Fruit fly (Drosophila melanogaster) whole organism, embryonic: ENCODE data around the gene mthl2.

Experiments
- Awh ChIP-seq: fragments of 200-800 bp; sonication (Bioruptor generic); IDR thresholded peaks from 2 replicates; pipeline ENCODE4, ENCODE4 v1.3.6; 2022; ENCODE audit warnings: missing biosample characterization, missing genetic modification characterization
- Bgb ChIP-seq: fragments of 200-800 bp; sonication (Bioruptor generic); IDR thresholded peaks from 2 replicates; pipeline ENCODE4 v1.3.6; 2022; ENCODE audit warnings: missing biosample characterization, missing genetic modification characterization; ENCODE audit not compliant: partially characterized antibody
- CG10209 ChIP-seq: fragments of 200-800 bp; sonication (Bioruptor generic); optimal IDR thresholded peaks from 3 replicates; lab custom pipeline; 2017; ENCODE audit warnings: missing biosample characterization, mild to moderate bottlenecking, missing genetic modification characterization, missing genetic modification reagents
- CG10321 ChIP-seq: fragments of 200-800 bp; sonication (Bioruptor generic); IDR thresholded peaks from 2 replicates; pipeline ENCODE4 v1.3.6; 2022; ENCODE audit warnings: missing biosample characterization, missing genetic modification characterization
- CG10543 ChIP-seq: fragments of 200-800 bp; sonication (Bioruptor generic); optimal IDR thresholded peaks from 3 replicates; lab custom pipeline; 2017; ENCODE audit warnings: missing biosample characterization, mild to moderate bottlenecking, missing genetic modification characterization, moderate library complexity
- CG10565 ChIP-seq: fragments of 200-800 bp; sonication (Bioruptor generic); optimal IDR thresholded peaks from 3 replicates; lab custom pipeline; 2016; ENCODE audit warnings: missing biosample characterization, mild to moderate bottlenecking, missing genetic modification characterization
- CG11695 ChIP-seq: fragments of 200-800 bp; sonication (Bioruptor generic); IDR thresholded peaks from 3 replicates; pipeline ENCODE4 v1.3.6; 2022; ENCODE audit warnings: missing biosample characterization, missing genetic modification characterization
- CG13296 ChIP-seq: fragments of 200-800 bp; sonication (Bioruptor generic); optimal IDR thresholded peaks from 3 replicates; lab custom pipeline; 2018; ENCODE audit warnings: missing biosample characterization, mild to moderate bottlenecking, missing genetic modification characterization
- CG13624 ChIP-seq: fragments of 200-800 bp; sonication (Bioruptor generic); optimal IDR thresholded peaks from 2 replicates; lab custom pipeline; 2016; ENCODE audit warnings: missing biosample characterization, missing genetic modification characterization
- CG14965 ChIP-seq: fragments of 200-800 bp; sonication (Bioruptor generic); optimal IDR thresholded peaks from 2 replicates; lab custom pipeline; 2016; ENCODE audit warnings: missing biosample characterization, missing genetic modification characterization, borderline replicate concordance
- CG15479 ChIP-seq: fragments of 200-800 bp; sonication (Bioruptor generic); optimal IDR thresholded peaks from 3 replicates; lab custom pipeline; 2019; ENCODE audit warnings: missing biosample characterization, mild to moderate bottlenecking, missing genetic modification characterization, moderate library complexity
- CG1602 ChIP-seq: fragments of 200-800 bp; sonication (Bioruptor generic); optimal IDR thresholded peaks from 3 replicates; lab custom pipeline; 2016; ENCODE audit warnings: missing biosample characterization, missing genetic modification characterization
- CG16863 ChIP-seq: fragments of 200-800 bp; sonication (Bioruptor generic); optimal IDR thresholded peaks from 3 replicates; lab custom pipeline; 2016; ENCODE audit warnings: missing biosample characterization, missing genetic modification characterization
- CG17912 ChIP-seq: fragments of 200-800 bp; sonication (Bioruptor generic); optimal IDR thresholded peaks from 2 replicates; lab custom pipeline; 2018; ENCODE audit warnings: missing biosample characterization, mild to moderate bottlenecking, missing genetic modification characterization
- CG2199 ChIP-seq: fragments of 200-800 bp; sonication (Bioruptor generic); IDR thresholded peaks from 3 replicates; pipeline ENCODE4 v1.3.6; 2022; ENCODE audit warnings: missing biosample characterization, missing genetic modification characterization
- CG30431 ChIP-seq: fragments of 200-800 bp; sonication (Bioruptor generic); optimal IDR thresholded peaks from 2 replicates; lab custom pipeline; 2017; ENCODE audit warnings: missing biosample characterization, missing genetic modification characterization
- CG3163 ChIP-seq: fragments of 200-800 bp; sonication (Bioruptor generic); optimal IDR thresholded peaks from 3 replicates; lab custom pipeline; 2016; ENCODE audit warnings: missing biosample characterization, missing genetic modification characterization
- CG5180 ChIP-seq: fragments of 200-800 bp; sonication (Bioruptor generic); optimal IDR thresholded peaks from 3 replicates; lab custom pipeline; 2017; ENCODE audit warnings: missing biosample characterization, missing genetic modification characterization, mild to moderate bottlenecking, moderate library complexity, missing genetic modification reagents
- CG7839 ChIP-seq: fragments of 200-800 bp; sonication (Bioruptor generic); optimal IDR thresholded peaks from 3 replicates; lab custom pipeline; 2018; ENCODE audit warnings: missing biosample characterization, mild to moderate bottlenecking, missing genetic modification characterization, moderate library complexity
- CG8388 ChIP-seq: fragments of 200-800 bp; sonication (Bioruptor generic); optimal IDR thresholded peaks from 2 replicates; lab custom pipeline; 2019; ENCODE audit warnings: missing biosample characterization, mild to moderate bottlenecking, missing genetic modification characterization, moderate library complexity
- CG9876 ChIP-seq: fragments of 200-800 bp; sonication (Bioruptor generic); optimal IDR thresholded peaks from 2 replicates; lab custom pipeline; 2016; ENCODE audit warnings: missing biosample characterization, missing genetic modification characterization
- CHES-1-like ChIP-seq: fragments of 200-800 bp; sonication (Bioruptor generic); optimal IDR thresholded peaks from 2 replicates; lab custom pipeline; 2016; ENCODE audit warnings: missing biosample characterization, missing genetic modification characterization
- CTCF ChIP-seq: fragments of 200-800 bp; sonication (Bioruptor generic); optimal IDR thresholded peaks from 2 replicates; lab custom pipeline; 2017; ENCODE audit warnings: missing biosample characterization, mild to moderate bottlenecking, missing genetic modification characterization, moderate library complexity
- Camta ChIP-seq: fragments of 200-800 bp; sonication (Bioruptor generic); optimal IDR thresholded peaks from 2 replicates; lab custom pipeline; 2016; ENCODE audit warnings: missing biosample characterization, missing genetic modification characterization
- Deaf1 ChIP-seq: fragments of 200-800 bp; optimal IDR thresholded peaks from 3 replicates; lab custom pipeline; 2019; ENCODE audit warnings: missing biosample characterization, mild to moderate bottlenecking, missing genetic modification characterization, moderate library complexity
- Elba2 ChIP-seq: fragments of 200-800 bp; sonication (Bioruptor generic); optimal IDR thresholded peaks from 3 replicates; lab custom pipeline; 2016; ENCODE audit warnings: missing biosample characterization, missing genetic modification characterization
- HLH3B ChIP-seq: fragments of 200-800 bp; sonication (Bioruptor generic); IDR thresholded peaks from 2 replicates; pipeline ENCODE4 v1.3.6; 2022; ENCODE audit warnings: missing biosample characterization, missing genetic modification characterization
- Hr51 ChIP-seq, 2 experiments: fragments of 200-800 bp; sonication (Bioruptor generic); optimal IDR thresholded peaks; 2 replicates in 1 of 2; 3 replicates in 1 of 2; lab custom pipeline; 2016 to 2018; ENCODE audit warnings: missing biosample characterization in 2 of 2, missing genetic modification characterization in 2 of 2, mild to moderate bottlenecking in 1 of 2, moderate library complexity in 1 of 2
- Hr78 ChIP-seq, 2 experiments: fragments of 200-800 bp in 1 of 2; fragments of >200 bp in 1 of 2; sonication (Bioruptor generic) in 1 of 2; optimal IDR thresholded peaks; 2 replicates each; lab custom pipeline; 2017 to 2019; ENCODE audit warnings: missing biosample characterization in 2 of 2, missing genetic modification characterization in 2 of 2, mild to moderate bottlenecking in 1 of 2, moderate library complexity in 1 of 2
- Hsf ChIP-seq: fragments of 200-800 bp; sonication (Bioruptor generic); optimal IDR thresholded peaks from 3 replicates; lab custom pipeline; 2016; ENCODE audit warnings: missing biosample characterization, missing genetic modification characterization
- Jarid2 ChIP-seq: fragments of 200-800 bp; sonication (Bioruptor generic); optimal IDR thresholded peaks from 3 replicates; lab custom pipeline; 2017; ENCODE audit warnings: mild to moderate bottlenecking, missing biosample characterization, missing genetic modification reagents, missing genetic modification characterization
- MESR4 ChIP-seq: fragments of 200-800 bp; sonication (Bioruptor generic); optimal IDR thresholded peaks from 2 replicates; lab custom pipeline; 2018; ENCODE audit warnings: missing biosample characterization, mild to moderate bottlenecking, missing genetic modification characterization, moderate library complexity
- NC2β ChIP-seq: fragments of 200-800 bp; sonication (Bioruptor generic); optimal IDR thresholded peaks from 2 replicates; lab custom pipeline; 2016; ENCODE audit warnings: missing biosample characterization, missing genetic modification characterization
- NFAT ChIP-seq: fragments of 200-800 bp; sonication (Bioruptor generic); IDR thresholded peaks from 2 replicates; pipeline ENCODE4 v1.3.6; 2022; ENCODE audit warnings: missing biosample characterization, missing genetic modification characterization
- Opbp ChIP-seq: fragments of 200-800 bp; sonication (Bioruptor generic); IDR thresholded peaks from 3 replicates; pipeline ENCODE4 v1.3.6; 2022; ENCODE audit warnings: missing biosample characterization, missing genetic modification characterization; ENCODE audit not compliant: partially characterized antibody
- Rx ChIP-seq: fragments of 200-800 bp; sonication (Bioruptor generic); IDR thresholded peaks from 2 replicates; pipeline ENCODE4 v1.3.6; 2022; ENCODE audit warnings: missing biosample characterization, missing genetic modification characterization
- Stat92E ChIP-seq, 3 experiments: fragments of >200 bp in 2 of 3; fragments of 200-800 bp in 1 of 3; sonication (Bioruptor generic) in 1 of 3; optimal IDR thresholded peaks; 2 replicates each; lab custom pipeline; 2017 to 2019; ENCODE audit warnings: missing biosample characterization in 3 of 3, missing genetic modification characterization in 3 of 3, mild to moderate bottlenecking in 1 of 3, moderate library complexity in 1 of 3
- amos ChIP-seq: fragments of 200-800 bp; sonication (Bioruptor generic); IDR thresholded peaks from 2 replicates; pipeline ENCODE4 v1.3.6; 2022; ENCODE audit warnings: missing biosample characterization, missing genetic modification characterization; ENCODE audit not compliant: partially characterized antibody
- dimm ChIP-seq: fragments of 200-800 bp; sonication (Bioruptor generic); IDR thresholded peaks from 2 replicates; pipeline ENCODE4 v1.3.6; 2022; ENCODE audit warnings: missing biosample characterization, missing genetic modification characterization
- dm ChIP-seq: fragments of 200-800 bp; sonication (Bioruptor generic); optimal IDR thresholded peaks from 3 replicates; lab custom pipeline; 2016; ENCODE audit warnings: missing biosample characterization, missing genetic modification characterization
- gcm2 ChIP-seq: fragments of 200-800 bp; sonication (Bioruptor generic); optimal IDR thresholded peaks from 2 replicates; lab custom pipeline; 2016; ENCODE audit warnings: missing biosample characterization, missing genetic modification characterization
- gfzf ChIP-seq: fragments of 200-800 bp; sonication (Bioruptor generic); optimal IDR thresholded peaks from 2 replicates; lab custom pipeline; 2016; ENCODE audit warnings: missing biosample characterization, mild to moderate bottlenecking, missing genetic modification characterization, moderate library complexity
- ken ChIP-seq: fragments of 200-800 bp; sonication (Bioruptor generic); IDR thresholded peaks from 3 replicates; pipeline ENCODE4 v1.3.6; 2022; ENCODE audit warnings: missing biosample characterization, missing genetic modification characterization
- kni ChIP-seq: fragments of 200-800 bp; sonication (Bioruptor generic); optimal IDR thresholded peaks from 3 replicates; lab custom pipeline; 2017; ENCODE audit warnings: mild to moderate bottlenecking, missing biosample characterization, missing genetic modification reagents, missing genetic modification characterization
- oc ChIP-seq: fragments of 200-800 bp; sonication (Bioruptor generic); optimal IDR thresholded peaks from 2 replicates; lab custom pipeline; 2018; ENCODE audit warnings: missing biosample characterization, mild to moderate bottlenecking, missing genetic modification characterization, moderate library complexity
- pho ChIP-seq: fragments of 200-800 bp; sonication (Bioruptor generic); optimal IDR thresholded peaks from 2 replicates; lab custom pipeline; 2016; ENCODE audit warnings: missing biosample characterization, missing genetic modification characterization
- sd ChIP-seq: fragments of 200-800 bp; sonication (Bioruptor generic); optimal IDR thresholded peaks from 3 replicates; lab custom pipeline; 2018; ENCODE audit warnings: missing biosample characterization, mild to moderate bottlenecking, missing genetic modification characterization, moderate library complexity
- zen ChIP-seq: fragments of 200-800 bp; sonication (Bioruptor generic); optimal IDR thresholded peaks from 3 replicates; lab custom pipeline; 2018; ENCODE audit warnings: missing biosample characterization, mild to moderate bottlenecking, missing genetic modification characterization, moderate library complexity

mthl2 gene

DNA sequence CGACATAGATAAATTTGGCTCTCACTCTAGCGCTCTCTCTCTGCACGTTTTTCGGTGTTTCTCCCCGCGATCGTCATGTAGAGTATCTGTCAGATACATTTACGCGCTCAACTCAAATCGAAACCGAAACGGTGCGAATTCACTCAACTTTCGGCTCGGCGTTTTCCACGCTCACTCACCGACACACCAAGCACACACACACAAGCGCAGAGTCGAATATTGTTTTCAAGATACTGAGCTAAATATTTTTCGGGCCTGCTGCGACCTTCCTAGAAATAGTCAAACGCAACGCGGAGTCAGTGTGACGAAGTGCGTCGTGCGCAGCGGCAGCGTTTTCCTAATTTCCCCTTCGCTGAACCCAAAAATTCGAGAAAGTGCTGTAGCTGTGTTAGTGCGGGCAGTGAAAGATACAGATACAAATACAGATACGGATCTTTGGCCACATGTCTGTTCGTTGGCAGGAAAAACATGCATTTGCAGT, 49.9 kb downstream of the mthl2 start, which contains the start of gene lin-28 (continued):
- TF ChIP-seq CG30431 (GFP tag; lab: Kevin White, UChicago) (no peak), CG8388 (GFP tag; lab: Kevin White, UChicago) (no peak), NFAT (GFP tag; lab: Robert Waterston, UW) (peak; percentile 37; the same call in 1 of the 2 replicates), CG10209 (GFP tag; lab: Kevin White, UChicago) (no peak), Hsf (peak; percentile 19), dimm (GFP tag; lab: Robert Waterston, UW) (no peak), pho (GFP tag; lab: Kevin White, UChicago) (no peak), Deaf1 (peak; percentile 88), gcm2 (peak; percentile 4), zen (tag; lab: Kevin White, UChicago) (peak; percentile 22), Awh (GFP tag; lab: Robert Waterston, UW) (0 out of 2 replicates have a peak, but pooled peaks have one; percentile 41), Hr78 (GFP tag; optimal IDR thresholded peaks at IDR 0.05; lab: Kevin White, UChicago) (peak in 1 of 2 experiments; percentile 44), ken (GFP tag; lab: Robert Waterston, UW) (0 out of 3 replicates have a peak, but pooled peaks have one; percentile 15), HLH3B (GFP tag; lab: Robert Waterston, UW) (peak; percentile 20; the same call in 1 of the 2 replicates), amos (GFP tag; lab: Robert Waterston, UW) (peak; percentile 67; the same call in 1 of the 2 replicates), CG15479 (GFP tag; lab: Kevin White, UChicago) (peak; percentile 57), Opbp (peak; percentile 62; the same call in 2 of the 3 replicates), Elba2 (no peak), CG2199 (GFP tag; lab: Robert Waterston, UW) (peak; percentile 93), CG10543 (GFP tag; lab: Kevin White, UChicago) (peak; percentile 85), CG11695 (GFP tag; lab: Robert Waterston, UW) (no peak), CG16863 (GFP tag; lab: Kevin White, UChicago) (peak; percentile 5), dm (GFP tag; lab: Kevin White, UChicago) (peak; percentile 70), CG9876 (GFP tag; lab: Kevin White, UChicago) (no peak), Bgb (GFP tag; lab: Robert Waterston, UW) (peak; percentile 77), CG3163 (GFP tag; lab: Kevin White, UChicago) (peak; percentile 53), Jarid2 (GFP tag; lab: Kevin White, UChicago) (peak; percentile 91), CG5180 (GFP tag; lab: Kevin White, UChicago) (peak; percentile 71), CG13296 (GFP tag; lab: Kevin White, UChicago) (no peak), kni (peak; percentile 92), NC2β (peak; percentile 16), sd (peak; percentile 74), Hr51 (GFP tag; optimal IDR thresholded peaks at IDR 0.05; lab: Kevin White, UChicago) (peak in 1 of 2 experiments; percentile 23), MESR4 (GFP tag; lab: Kevin White, UChicago) (peak; percentile 18), CHES-1-like (GFP tag; lab: Kevin White, UChicago) (peak; percentile 44), CG17912 (GFP tag; lab: Kevin White, UChicago) (no peak), CTCF (GFP tag; lab: Kevin White, UChicago) (no peak)

DNA sequence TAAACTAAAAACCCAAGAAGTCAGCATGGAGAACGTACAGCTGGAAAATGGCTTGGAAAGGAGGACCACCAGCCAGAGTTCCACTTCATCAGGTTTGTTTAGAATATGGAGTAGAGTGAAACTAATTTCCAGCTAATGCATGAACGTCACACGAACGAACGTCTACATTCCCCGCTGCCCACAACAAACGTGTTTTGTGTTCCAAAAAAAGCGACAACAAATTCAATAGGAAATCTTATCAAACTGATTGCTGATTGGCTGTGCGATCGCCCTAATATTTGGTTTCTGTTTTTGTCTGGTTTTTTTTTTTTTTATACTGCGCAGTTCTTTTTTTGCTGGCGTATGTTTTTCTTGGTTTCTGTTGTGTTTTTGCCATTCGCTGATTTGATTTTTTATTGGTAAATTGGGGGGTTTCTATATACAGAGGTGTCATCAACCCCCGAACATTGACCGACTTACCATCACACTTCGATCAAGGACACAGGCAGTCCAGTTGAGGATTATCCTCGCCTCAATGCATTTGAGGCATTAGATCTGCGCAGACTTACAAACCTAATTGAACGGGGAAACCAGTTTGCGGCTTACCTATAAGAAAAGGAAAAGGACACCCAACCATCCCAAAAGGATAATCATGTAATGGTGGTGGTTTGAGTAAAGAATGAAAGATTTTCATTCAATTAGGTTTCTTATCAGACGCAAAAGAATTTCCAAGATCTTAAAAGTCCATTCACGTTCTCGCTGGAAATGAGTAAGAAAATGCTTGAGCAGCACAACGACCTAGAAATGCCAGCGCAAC, 50.6 kb downstream of the mthl2 start:
- TF ChIP-seq Rx (GFP tag; lab: Robert Waterston, UW) (no peak), CG13624 (GFP tag; lab: Kevin White, UChicago) (peak; percentile 85), gfzf (GFP tag; lab: Kevin White, UChicago) (no peak), CG7839 (tag; lab: Kevin White, UChicago) (peak; percentile 5), Camta (GFP tag; lab: Kevin White, UChicago) (no peak), Stat92E (GFP tag; optimal IDR thresholded peaks at IDR 0.05; lab: Kevin White, UChicago) (peak in 1 of 3 experiments; percentile 21), CG1602 (GFP tag; lab: Kevin White, UChicago) (no peak), CG14965 (no peak), CG10321 (GFP tag; lab: Robert Waterston, UW) (no peak), oc (peak; percentile 35), Bgb (GFP tag; lab: Robert Waterston, UW) (no peak), CG10565 (GFP tag; lab: Kevin White, UChicago) (no peak), CG13296 (GFP tag; lab: Kevin White, UChicago) (no peak)
